Worm (Caenorhabditis elegans) whole organism, L1 larva: ENCODE measurements around the gene osm-7.

Experiments
- blmp-1 ChIP-seq: fragments of 150-350 bp; optimal IDR thresholded peaks from 2 replicates; lab custom pipeline; 2014; ENCODE audit warnings: missing biosample characterization, missing genetic modification characterization
- efl-1 ChIP-seq, 4 experiments: fragments of 150-350 bp; optimal IDR thresholded peaks in 3 of 4; peaks in 1 of 4; 1 replicate in 1 of 4; 2 replicates in 3 of 4; lab custom pipeline; 2014; ENCODE audit warnings: missing biosample characterization in 2 of 4, missing genetic modification characterization in 2 of 4, missing genetic modification reagents in 2 of 4
- elt-3 ChIP-seq, 6 experiments: fragments of 150-350 bp in 1 of 6; sonication (generic microtip); optimal IDR thresholded peaks; 2 replicates each; lab custom pipeline; 2017 to 2018; ENCODE audit warnings: missing biosample characterization in 6 of 6, missing genetic modification characterization in 6 of 6, inconsistent platforms in 1 of 6
- nhr-71 ChIP-seq: sonication (generic microtip); optimal IDR thresholded peaks from 2 replicates; lab custom pipeline; 2016; ENCODE audit warnings: mild to moderate bottlenecking, missing genetic modification characterization, moderate library complexity, missing compliant biosample characterization
- nhr-77 ChIP-seq: fragments of 150-350 bp; optimal IDR thresholded peaks from 2 replicates; lab custom pipeline; 2014; ENCODE audit warnings: missing biosample characterization, missing genetic modification characterization
- nhr-90 ChIP-seq: sonication (generic microtip); optimal IDR thresholded peaks from 2 replicates; lab custom pipeline; 2016; ENCODE audit warnings: mild to moderate bottlenecking, missing genetic modification characterization, missing compliant biosample characterization; ENCODE audit not compliant: poor library complexity
- zip-4 ChIP-seq: fragments of 200-800 bp; sonication (Bioruptor generic); optimal IDR thresholded peaks from 2 replicates; lab custom pipeline; 2018; ENCODE audit warnings: mild to moderate bottlenecking, missing genetic modification characterization, moderate library complexity, missing compliant biosample characterization

ce11 chrIII:13526191-13526590 is 49.8 kb upstream of the osm-7 start:
- no peak for TF ChIP-seq efl-1 (optimal IDR thresholded peaks at IDR 0.05; lab: Kevin White, UChicago)
- TF ChIP-seq efl-1 (GFP tag; optimal IDR thresholded peaks at IDR 0.05 in 1 of 2; lab: Kevin White, UChicago): no peak
- TF ChIP-seq blmp-1 (tag; lab: Kevin White, UChicago): no peak
- no peak for TF ChIP-seq nhr-71 (tag; lab: Kevin White, UChicago)
- TF ChIP-seq zip-4 (GFP tag; lab: Kevin White, UChicago): no peak
- TF ChIP-seq nhr-77 (tag; lab: Kevin White, UChicago): no peak
- TF ChIP-seq elt-3 (tag; optimal IDR thresholded peaks at IDR 0.05; lab: Kevin White, UChicago): no peak
- TF ChIP-seq nhr-90 (tag; lab: Kevin White, UChicago): no peak
